Fruit fly (Drosophila melanogaster): Measurements from ENCODE around the gene CG12985.

The CG12985 gene

dm6 chrX:17879211-17879897 lies 4.2 kb upstream of the CG12985 start (continued):
- peak; percentile 5 for TF ChIP-seq CG6276 (GFP tag; optimal IDR thresholded peaks at IDR 0.05)
- peak; percentile 72 for TF ChIP-seq CG34406 (GFP tag; optimal IDR thresholded peaks at IDR 0.05)
- peak; percentile 14 for TF ChIP-seq CG11902 (GFP tag; optimal IDR thresholded peaks at IDR 0.05)
- peak; percentile 52 for TF ChIP-seq pdm3 (GFP tag; optimal IDR thresholded peaks at IDR 0.05)
- TF ChIP-seq Lpt (GFP tag; optimal IDR thresholded peaks at IDR 0.05): peak; percentile 22
- peak; percentile 51 for TF ChIP-seq Hr39 (GFP tag; optimal IDR thresholded peaks at IDR 0.05)
- TF ChIP-seq dsx (GFP tag; optimal IDR thresholded peaks at IDR 0.05; ENCODE audit: poor library complexity, severe bottlenecking): peak; percentile 27
- peak; percentile 58 for TF ChIP-seq OdsH (GFP tag; optimal IDR thresholded peaks at IDR 0.05)
- peak; percentile 73 for TF ChIP-seq CG32006 (GFP tag; optimal IDR thresholded peaks at IDR 0.05)
- TF ChIP-seq CG8632 (GFP tag; optimal IDR thresholded peaks at IDR 0.05): peak; percentile 69
- peak; percentile 53 for TF ChIP-seq Hr4 (GFP tag; optimal IDR thresholded peaks at IDR 0.05)
- no peak for TF ChIP-seq Sox15 (GFP tag; optimal IDR thresholded peaks at IDR 0.05)

- peak; percentile 58 for TF ChIP-seq Hr38 (GFP tag; optimal IDR thresholded peaks at IDR 0.05)
- peak; percentile 72 for TF ChIP-seq CG6808 (GFP tag; optimal IDR thresholded peaks at IDR 0.05)
- peak; percentile 47 for TF ChIP-seq spab (GFP tag; optimal IDR thresholded peaks at IDR 0.05)
- TF ChIP-seq CG16779 (tag; optimal IDR thresholded peaks at IDR 0.05): peak; percentile 64
- TF ChIP-seq lz (GFP tag; optimal IDR thresholded peaks at IDR 0.05): peak; percentile 96
- peak; percentile 85 for TF ChIP-seq CG34406 (GFP tag; optimal IDR thresholded peaks at IDR 0.05)
- TF ChIP-seq CG10631 (GFP tag; optimal IDR thresholded peaks at IDR 0.05): peak; percentile 88
- peak; percentile 85 for TF ChIP-seq Sox15 (GFP tag; optimal IDR thresholded peaks at IDR 0.05)
- TF ChIP-seq Lpt (GFP tag; optimal IDR thresholded peaks at IDR 0.05): peak; percentile 87
- TF ChIP-seq CG10669 (GFP tag; optimal IDR thresholded peaks at IDR 0.05): peak; percentile 77
- TF ChIP-seq pdm3 (GFP tag; optimal IDR thresholded peaks at IDR 0.05): peak; percentile 96
- peak; percentile 78 for TF ChIP-seq CG3032 (tag; optimal IDR thresholded peaks at IDR 0.05)
- TF ChIP-seq CG32006 (GFP tag; optimal IDR thresholded peaks at IDR 0.05): peak; percentile 95
- peak; percentile 87 for TF ChIP-seq dac (GFP tag; optimal IDR thresholded peaks at IDR 0.05)
- TF ChIP-seq salr (GFP tag; optimal IDR thresholded peaks at IDR 0.05): peak; percentile 79 to 80
- TF ChIP-seq Sox102F (GFP tag; optimal IDR thresholded peaks at IDR 0.05): peak; percentile 93
- peak; percentile 93 for TF ChIP-seq Smox (GFP tag; optimal IDR thresholded peaks at IDR 0.05)
- peak; percentile 97 for TF ChIP-seq Eip78C (GFP tag)
- peak; percentile 85 for TF ChIP-seq CG3919 (GFP tag; optimal IDR thresholded peaks at IDR 0.05)
- TF ChIP-seq dsx (GFP tag; optimal IDR thresholded peaks at IDR 0.05; ENCODE audit: poor library complexity, severe bottlenecking): peak; percentile 75
- TF ChIP-seq svp (GFP tag): peak; percentile 97
- TF ChIP-seq achi (GFP tag; optimal IDR thresholded peaks at IDR 0.05): peak; percentile 89
- TF ChIP-seq fkh (GFP tag; optimal IDR thresholded peaks at IDR 0.05): peak; percentile 71
- peak; percentile 97 for TF ChIP-seq CG31627 (GFP tag; optimal IDR thresholded peaks at IDR 0.05)
- TF ChIP-seq CG15336 (GFP tag; IDR thresholded peaks at IDR 0.05): peak; percentile 89
- TF ChIP-seq cyc (GFP tag; optimal IDR thresholded peaks at IDR 0.05): peak; percentile 92
- TF ChIP-seq Hr4 (GFP tag; optimal IDR thresholded peaks at IDR 0.05): peak; percentile 95
- peak; percentile 75 for TF ChIP-seq Ets96B (tag; optimal IDR thresholded peaks at IDR 0.05)
- peak; percentile 91 for TF ChIP-seq CG4318 (GFP tag; optimal IDR thresholded peaks at IDR 0.05)
- TF ChIP-seq CG8119 (GFP tag; IDR thresholded peaks at IDR 0.05): peak; percentile 92
- peak; percentile 86 for TF ChIP-seq net (GFP tag; optimal IDR thresholded peaks at IDR 0.05)
- peak; percentile 92 for TF ChIP-seq topi (GFP tag; optimal IDR thresholded peaks at IDR 0.05)
- TF ChIP-seq CG8319 (GFP tag; optimal IDR thresholded peaks at IDR 0.05): peak; percentile 77
- peak; percentile 94 for TF ChIP-seq esn (GFP tag; optimal IDR thresholded peaks at IDR 0.05)
- TF ChIP-seq CG8632 (GFP tag; optimal IDR thresholded peaks at IDR 0.05): peak; percentile 87
- peak; percentile 89 for TF ChIP-seq CG11294 (GFP tag; IDR thresholded peaks at IDR 0.05)
- TF ChIP-seq Sox14 (GFP tag; optimal IDR thresholded peaks at IDR 0.05): peak; percentile 94
- TF ChIP-seq Eip93F (GFP tag; optimal IDR thresholded peaks at IDR 0.05): peak; percentile 92
- TF ChIP-seq Gug (GFP tag; IDR thresholded peaks at IDR 0.05): peak; percentile 89
- TF ChIP-seq CG11762 (GFP tag; optimal IDR thresholded peaks at IDR 0.05; ENCODE audit: insufficient read depth): peak; percentile 80
- TF ChIP-seq acj6 (GFP tag; optimal IDR thresholded peaks at IDR 0.05): peak; percentile 91
- TF ChIP-seq CG6792 (GFP tag; optimal IDR thresholded peaks at IDR 0.05): peak; percentile 88
Measured at dm6 chrX:17880269-17880889, 3.1 kb upstream of the CG12985 start.
